Worm (Caenorhabditis elegans) whole organism, L4 larva: ENCODE data around the gene F23D12.2.

Experiments used
- D1046.2 ChIP-seq: fragments of 200-800 bp; sonication (Bioruptor generic); IDR thresholded peaks from 2 replicates; pipeline ENCODE4 v1.3.6; 2022; ENCODE audit warnings: missing genetic modification characterization, missing compliant biosample characterization
- aly-2 ChIP-seq: sonication (generic microtip); optimal IDR thresholded peaks from 2 replicates; lab custom pipeline; 2018; ENCODE audit warnings: missing biosample characterization, missing genetic modification characterization
- ceh-32 ChIP-seq: sonication (generic microtip); optimal IDR thresholded peaks from 2 replicates; lab custom pipeline; 2016; ENCODE audit warnings: mild to moderate bottlenecking, missing genetic modification characterization, missing compliant biosample characterization; ENCODE audit not compliant: poor library complexity
- lim-7 ChIP-seq: fragments of 200-800 bp; sonication (Bioruptor generic); IDR thresholded peaks from 2 replicates; pipeline ENCODE4 v1.3.6; 2022; ENCODE audit warnings: missing genetic modification characterization, missing compliant biosample characterization
- lin-15B ChIP-seq: fragments of 150-350 bp; sonication (generic microtip); optimal IDR thresholded peaks from 3 replicates; lab custom pipeline; 2014; ENCODE audit warnings: missing biosample characterization, missing genetic modification characterization
- lir-3 ChIP-seq: sonication (generic microtip); optimal IDR thresholded peaks from 2 replicates; lab custom pipeline; 2016; ENCODE audit warnings: mild to moderate bottlenecking, missing genetic modification characterization, missing compliant biosample characterization
- nhr-237 ChIP-seq: sonication (generic microtip); optimal IDR thresholded peaks from 2 replicates; lab custom pipeline; 2017; ENCODE audit warnings: missing biosample characterization, missing genetic modification characterization
- nhr-28 ChIP-seq: fragments of 150-350 bp; optimal IDR thresholded peaks from 2 replicates; lab custom pipeline; 2014; ENCODE audit warnings: missing biosample characterization, missing genetic modification characterization
- nhr-77 ChIP-seq: fragments of 150-350 bp; optimal IDR thresholded peaks from 2 replicates; lab custom pipeline; 2014; ENCODE audit warnings: missing biosample characterization, missing genetic modification characterization
- skn-1 ChIP-seq: fragments of 150-350 bp; optimal IDR thresholded peaks from 2 replicates; lab custom pipeline; 2014; ENCODE audit warnings: missing biosample characterization, missing genetic modification characterization
- zfp-2 ChIP-seq: sonication (generic microtip); optimal IDR thresholded peaks from 2 replicates; lab custom pipeline; 2016; ENCODE audit warnings: mild to moderate bottlenecking, missing genetic modification characterization, missing compliant biosample characterization
- ztf-11 ChIP-seq: fragments of 150-350 bp; optimal IDR thresholded peaks from 2 replicates; lab custom pipeline; 2014; ENCODE audit warnings: missing biosample characterization, missing genetic modification characterization

- TF ChIP-seq D1046.2 (GFP tag; lab: Robert Waterston, UW), result no peak
- TF ChIP-seq nhr-28 (tag; lab: Kevin White, UChicago), result no peak
- no peak for TF ChIP-seq zfp-2 (tag; lab: Kevin White, UChicago)
- no peak for TF ChIP-seq lin-15B (tag; lab: Kevin White, UChicago)
- TF ChIP-seq nhr-237, result no peak
- no peak for TF ChIP-seq lir-3 (tag; lab: Kevin White, UChicago)
- no peak for TF ChIP-seq lim-7 (GFP tag; lab: Robert Waterston, UW)
- no peak for TF ChIP-seq ztf-11 (tag; lab: Kevin White, UChicago)
- TF ChIP-seq skn-1, result no peak
- TF ChIP-seq aly-2, result no peak
- TF ChIP-seq ceh-32 (tag; lab: Kevin White, UChicago), result no peak
- TF ChIP-seq nhr-77 (tag; lab: Kevin White, UChicago), result no peak
Measured at ce11 chrX:14401230-14401629, 20.1 kb downstream of the F23D12.2 start.
